Fruit fly (Drosophila melanogaster): ENCODE measurements around the gene CG15356.

The CG15356 gene

dm6 chr2L:1947959-1948358 is 32.6 kb downstream of the CG15356 start:
- TF ChIP-seq noc (tag; optimal IDR thresholded peaks at IDR 0.05): no peak

- TF ChIP-seq noc (tag; optimal IDR thresholded peaks at IDR 0.05): no peak
Measured at dm6 chr2L:1946628-1947027, 33.9 kb downstream of the CG15356 start, which contains the start of gene CG33673. CG33673 (minus strand) TSS chr2L:1946728.

dm6 chr2L:1945609-1946008 is 34.9 kb downstream of the CG15356 start, which contains the start of gene CG15357:
CG15357 (minus strand) TSS chr2L:1945709.
- no peak for TF ChIP-seq noc (tag; optimal IDR thresholded peaks at IDR 0.05)

dm6 chr2L:1944473-1945110 is 36.0 kb downstream of the CG15356 start:
- no peak for TF ChIP-seq noc (tag; optimal IDR thresholded peaks at IDR 0.05)

dm6 chr2L:1938004-1938403 is 42.6 kb downstream of the CG15356 start:
- no peak for TF ChIP-seq noc (tag; optimal IDR thresholded peaks at IDR 0.05)

- no peak for TF ChIP-seq noc (tag; optimal IDR thresholded peaks at IDR 0.05)
Measured at dm6 chr2L:1930565-1931201, 49.9 kb downstream of the CG15356 start.

- no peak for TF ChIP-seq noc (tag; optimal IDR thresholded peaks at IDR 0.05)
Measured at dm6 chr2L:1927406-1927805, 53.1 kb downstream of the CG15356 start.

dm6 chr2L:1925917-1926864 is 54.4 kb downstream of the CG15356 start:
- no peak for TF ChIP-seq noc (tag; optimal IDR thresholded peaks at IDR 0.05)
